Worm (Caenorhabditis elegans) whole organism, mixed stage, embryonic: ENCODE measurements around the gene F26C11.1.

Experiments
- ceh-39 ChIP-seq: fragments of 150-350 bp; optimal IDR thresholded peaks from 2 replicates; lab custom pipeline; 2014; ENCODE audit warnings: missing biosample characterization, missing genetic modification characterization
- ces-1 ChIP-seq: fragments of 150-350 bp; optimal IDR thresholded peaks from 2 replicates; lab custom pipeline; 2014; ENCODE audit warnings: missing biosample characterization, missing genetic modification reagents, missing genetic modification characterization
- elt-1 ChIP-seq: sonication (generic microtip); optimal IDR thresholded peaks from 2 replicates; lab custom pipeline; 2017; ENCODE audit warnings: missing genetic modification characterization, mild to moderate bottlenecking, missing compliant biosample characterization, antibody characterized with exemption, moderate library complexity, borderline replicate concordance; ENCODE audit not compliant: insufficient read depth
- elt-3 ChIP-seq: fragments of 150-350 bp; optimal IDR thresholded peaks from 2 replicates; lab custom pipeline; 2014; ENCODE audit warnings: missing biosample characterization, missing genetic modification characterization
- flh-1 ChIP-seq: fragments of 200-800 bp; sonication (Bioruptor generic); optimal IDR thresholded peaks from 2 replicates; lab custom pipeline; 2018; ENCODE audit warnings: mild to moderate bottlenecking, missing genetic modification characterization, moderate library complexity, missing compliant biosample characterization
- ham-2 ChIP-seq: fragments of 200-800 bp; sonication (Bioruptor generic); optimal IDR thresholded peaks from 2 replicates; lab custom pipeline; 2018; ENCODE audit warnings: mild to moderate bottlenecking, missing genetic modification characterization, missing compliant biosample characterization
- hlh-1 ChIP-seq: fragments of 150-350 bp; optimal IDR thresholded peaks from 2 replicates; lab custom pipeline; 2014; ENCODE audit warnings: missing biosample characterization, missing genetic modification reagents, missing genetic modification characterization
- mab-5 ChIP-seq: fragments of 150-350 bp; optimal IDR thresholded peaks from 2 replicates; lab custom pipeline; 2014; ENCODE audit warnings: missing biosample characterization, missing genetic modification characterization
- nhr-12 ChIP-seq: fragments of 150-350 bp; optimal IDR thresholded peaks from 2 replicates; lab custom pipeline; 2014; ENCODE audit warnings: missing biosample characterization, missing genetic modification characterization
- pha-4 ChIP-seq: fragments of 150-350 bp; optimal IDR thresholded peaks from 2 replicates; lab custom pipeline; 2018; ENCODE audit warnings: missing biosample characterization, missing genetic modification reagents, missing genetic modification characterization
- sptf-1 ChIP-seq: sonication (generic microtip); optimal IDR thresholded peaks from 2 replicates; lab custom pipeline; 2017; ENCODE audit warnings: mild to moderate bottlenecking, missing genetic modification characterization, moderate library complexity, missing compliant biosample characterization
- tbx-8 ChIP-seq: fragments of 200-800 bp; sonication (Bioruptor generic); optimal IDR thresholded peaks from 2 replicates; lab custom pipeline; 2018; ENCODE audit warnings: mild to moderate bottlenecking, missing genetic modification characterization, moderate library complexity, missing compliant biosample characterization
- unc-120 ChIP-seq: sonication (generic microtip); optimal IDR thresholded peaks from 2 replicates; lab custom pipeline; 2017; ENCODE audit warnings: missing genetic modification characterization, missing compliant biosample characterization; ENCODE audit not compliant: poor library complexity, severe bottlenecking
- zip-8 ChIP-seq: fragments of 150-350 bp; optimal IDR thresholded peaks from 2 replicates; lab custom pipeline; 2014; ENCODE audit warnings: missing biosample characterization, missing genetic modification characterization

Gene F26C11.1

DNA sequence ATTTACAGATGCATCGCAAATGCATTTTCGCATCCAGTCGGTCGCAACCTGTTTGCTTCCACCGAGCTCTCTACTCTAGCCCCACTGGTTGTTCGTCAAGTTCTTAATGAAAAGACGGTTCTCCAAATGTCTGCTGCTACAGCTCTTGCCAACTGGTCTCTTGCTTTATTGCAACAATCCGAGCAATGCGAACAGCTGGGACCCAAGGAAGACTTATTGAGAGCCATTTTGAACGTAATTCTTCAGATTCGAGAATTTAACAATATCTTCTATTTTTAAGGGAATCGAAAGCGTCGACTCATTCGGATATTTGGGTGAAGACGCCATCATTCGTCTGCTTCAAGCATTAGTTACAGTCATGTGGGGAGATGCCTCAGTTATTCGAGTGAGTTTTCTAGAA, 48.7 kb downstream of the F26C11.1 start:
- TF ChIP-seq zip-8 (tag; lab: Kevin White, UChicago), result no peak
- TF ChIP-seq mab-5, result no peak
- no peak for TF ChIP-seq hlh-1 (tag; lab: Kevin White, UChicago)
- TF ChIP-seq flh-1 (GFP tag; lab: Kevin White, UChicago), result no peak
- TF ChIP-seq ceh-39 (tag; lab: Kevin White, UChicago), result no peak
- no peak for TF ChIP-seq tbx-8 (GFP tag; lab: Kevin White, UChicago)
- no peak for TF ChIP-seq elt-3 (tag; lab: Kevin White, UChicago)
- TF ChIP-seq unc-120 (tag; lab: Kevin White, UChicago), result no peak
- TF ChIP-seq ham-2, result no peak
- no peak for TF ChIP-seq sptf-1

- no peak for TF ChIP-seq zip-8 (tag; lab: Kevin White, UChicago)
- no peak for TF ChIP-seq elt-1 (tag; lab: Kevin White, UChicago)
- TF ChIP-seq tbx-8 (GFP tag; lab: Kevin White, UChicago), result no peak
- TF ChIP-seq ces-1, result no peak
- TF ChIP-seq nhr-12, result no peak
- no peak for TF ChIP-seq pha-4
Observed at ce11 chrII:9943837-9944236, 49.3 kb downstream of the F26C11.1 start, which contains the start of gene flad-1. Gene flad-1, plus strand, starts transcription at chrII:9944137.
